Worm (Caenorhabditis elegans): ENCODE results near the gene B0218.7.

The B0218.7 gene

ce11 chrIV:8148494-8148893 lies 17.4 kb downstream of the B0218.7 start, which contains the start of gene pmk-1:
pmk-1 (plus strand) TSS chrIV:8148794.
- TF ChIP-seq unc-30 (tag; optimal IDR thresholded peaks at IDR 0.05) = no peak
- no peak for TF ChIP-seq hlh-17 (GFP tag; optimal IDR thresholded peaks at IDR 0.05; ENCODE audit: borderline replicate concordance)
- no peak for TF ChIP-seq dsc-1 (tag; optimal IDR thresholded peaks at IDR 0.05)
- no peak for TF ChIP-seq ceh-8 (GFP tag; optimal IDR thresholded peaks at IDR 0.05)
- TF ChIP-seq nhr-47 (tag; optimal IDR thresholded peaks at IDR 0.05) = no peak
- TF ChIP-seq ztf-4 (tag; optimal IDR thresholded peaks at IDR 0.05) = no peak

- TF ChIP-seq snu-23 (GFP tag; optimal IDR thresholded peaks at IDR 0.05) = peak; percentile 76
- no peak for TF ChIP-seq ama-1 (optimal IDR thresholded peaks at IDR 0.05)
- peak; percentile 11 for TF ChIP-seq swsn-7 (tag; optimal IDR thresholded peaks at IDR 0.05)
- TF ChIP-seq blmp-1 (tag; optimal IDR thresholded peaks at IDR 0.05) = peak; percentile 45
- TF ChIP-seq C16A3.4 (tag; optimal IDR thresholded peaks at IDR 0.05) = peak; percentile 31
- peak; percentile 14 to 46 for TF ChIP-seq lsy-2 (tag; optimal IDR thresholded peaks at IDR 0.05)
- TF ChIP-seq sox-4 (tag; optimal IDR thresholded peaks at IDR 0.05) = no peak
- peak; percentile 17; the same call in 1 of the 2 replicates for TF ChIP-seq nhr-19 (GFP tag; conservative IDR thresholded peaks at IDR 0.05)
- peak; percentile 65 for TF ChIP-seq nhr-71 (tag; optimal IDR thresholded peaks at IDR 0.05)
- peak in 1 of 2 experiments; percentile 74 for TF ChIP-seq lin-35 (GFP tag; optimal IDR thresholded peaks at IDR 0.05)
- TF ChIP-seq lir-3 (tag; optimal IDR thresholded peaks at IDR 0.05; ENCODE audit: poor library complexity) = peak; percentile 17
- TF ChIP-seq pqm-1 (tag; optimal IDR thresholded peaks at IDR 0.05) = no peak
- TF ChIP-seq hlh-4 (tag; optimal IDR thresholded peaks at IDR 0.05) = no peak
- TF ChIP-seq efl-1 (optimal IDR thresholded peaks at IDR 0.05) = peak in 1 of 2 experiments; percentile 33
- no peak for TF ChIP-seq efl-1 (GFP tag; optimal IDR thresholded peaks at IDR 0.05 in 1 of 2)
- TF ChIP-seq mdl-1 (tag; optimal IDR thresholded peaks at IDR 0.05) = peak in 1 of 2 experiments; percentile 71
- TF ChIP-seq Y116A8C.19 (tag; optimal IDR thresholded peaks at IDR 0.05; ENCODE audit: borderline replicate concordance) = no peak
- peak; percentile 34 for TF ChIP-seq mep-1 (tag; optimal IDR thresholded peaks at IDR 0.05)
- peak; percentile 86 for TF ChIP-seq lin-14 (GFP tag; optimal IDR thresholded peaks at IDR 0.05)
- peak in 1 of 3 experiments; percentile 29 for TF ChIP-seq dpl-1 (GFP tag; optimal IDR thresholded peaks at IDR 0.05)
- peak; percentile 23 for TF ChIP-seq nhr-47 (tag; optimal IDR thresholded peaks at IDR 0.05)
- peak; percentile 40 for TF ChIP-seq skn-1 (tag; optimal IDR thresholded peaks at IDR 0.05)
- no peak for TF ChIP-seq nhr-11 (tag; optimal IDR thresholded peaks at IDR 0.05)
- TF ChIP-seq elt-3 (tag; optimal IDR thresholded peaks at IDR 0.05) = peak in 2 of 6 experiments; percentile 34 to 64
- peak; percentile 51 for TF ChIP-seq nhr-90 (tag; optimal IDR thresholded peaks at IDR 0.05; ENCODE audit: poor library complexity)
- no peak for TF ChIP-seq unc-30 (tag; optimal IDR thresholded peaks at IDR 0.05)
- peak; percentile 94 for TF ChIP-seq nhr-85 (tag)
- TF ChIP-seq irx-1 (tag; optimal IDR thresholded peaks at IDR 0.05) = peak; percentile 11
- TF ChIP-seq elt-2 (tag; optimal IDR thresholded peaks at IDR 0.05) = peak; percentile 28
- TF ChIP-seq nhr-20 (tag; optimal IDR thresholded peaks at IDR 0.05) = peak; percentile 75
Observed at ce11 chrIV:8146283-8146682, 19.6 kb downstream of the B0218.7 start.

ce11 chrIV:8144341-8144740 lies 21.5 kb downstream of the B0218.7 start:
- TF ChIP-seq lin-14 (GFP tag; optimal IDR thresholded peaks at IDR 0.05) (no peak), sox-4 (tag; optimal IDR thresholded peaks at IDR 0.05) (no peak), mab-9 (GFP tag; IDR thresholded peaks at IDR 0.05) (no peak), dsc-1 (tag; optimal IDR thresholded peaks at IDR 0.05) (peak; percentile 65), fos-1 (tag; optimal IDR thresholded peaks at IDR 0.05) (no peak)

ce11 chrIV:8142735-8143550 lies 22.9 kb downstream of the B0218.7 start, which contains the start of gene pmk-2:
pmk-2 (plus strand) TSS chrIV:8143500.
- TF ChIP-seq mep-1 (tag; optimal IDR thresholded peaks at IDR 0.05) = no peak
- no peak for TF ChIP-seq unc-86 (tag; optimal IDR thresholded peaks at IDR 0.05)
- TF ChIP-seq ceh-90 (tag; optimal IDR thresholded peaks at IDR 0.05) = no peak
- TF ChIP-seq nhr-20 (tag; optimal IDR thresholded peaks at IDR 0.05) = peak; percentile 10
- no peak for TF ChIP-seq unc-130 (tag; optimal IDR thresholded peaks at IDR 0.05)
- no peak for TF ChIP-seq nhr-77 (tag; optimal IDR thresholded peaks at IDR 0.05)
- no peak for TF ChIP-seq C34B4.2 (tag; optimal IDR thresholded peaks at IDR 0.05)
- TF ChIP-seq elt-3 (tag; optimal IDR thresholded peaks at IDR 0.05) = no peak
- TF ChIP-seq ceh-8 (GFP tag; optimal IDR thresholded peaks at IDR 0.05) = peak; percentile 43
- no peak for TF ChIP-seq nhr-19 (GFP tag; conservative IDR thresholded peaks at IDR 0.05)
- no peak for TF ChIP-seq hlh-17 (GFP tag; optimal IDR thresholded peaks at IDR 0.05; ENCODE audit: borderline replicate concordance)
- no peak for TF ChIP-seq C16A3.4 (tag; optimal IDR thresholded peaks at IDR 0.05)
- TF ChIP-seq nhr-84 (tag; optimal IDR thresholded peaks at IDR 0.05) = no peak
- no peak for TF ChIP-seq tbx-2 (tag; optimal IDR thresholded peaks at IDR 0.05)
- no peak for TF ChIP-seq lin-39 (tag; optimal IDR thresholded peaks at IDR 0.05)
- TF ChIP-seq dpl-1 (GFP tag; optimal IDR thresholded peaks at IDR 0.05) = no peak
- TF ChIP-seq xbp-1 (tag; optimal IDR thresholded peaks at IDR 0.05) = no peak
- no peak for TF ChIP-seq nhr-76 (tag; optimal IDR thresholded peaks at IDR 0.05)
